Worm (Caenorhabditis elegans) whole organism, midembryonic: ENCODE data around the gene C16A11.7.

Experiments used
- T22C8.4 ChIP-seq: fragments of 200-800 bp; sonication (Bioruptor generic); IDR thresholded peaks from 2 replicates; pipeline ENCODE4 v1.3.6; 2022; ENCODE audit warnings: missing genetic modification characterization, missing compliant biosample characterization
- flt-1 ChIP-seq: fragments of 200-800 bp; sonication (Bioruptor generic); IDR thresholded peaks from 2 replicates; pipeline ENCODE4 v1.3.6; 2022; ENCODE audit warnings: missing genetic modification characterization, missing compliant biosample characterization
- ref-1 ChIP-seq: fragments of 200-800 bp; sonication (Bioruptor generic); conservative IDR thresholded peaks from 2 replicates; pipeline ENCODE4 v1.3.6; 2022; ENCODE audit warnings: missing genetic modification reagents, missing genetic modification characterization, missing compliant biosample characterization
- tab-1 ChIP-seq: fragments of 200-800 bp; sonication (Bioruptor generic); IDR thresholded peaks from 2 replicates; pipeline ENCODE4 v1.3.6; 2022; ENCODE audit warnings: missing genetic modification characterization, missing compliant biosample characterization
- ztf-29 ChIP-seq: fragments of 200-800 bp; sonication (Bioruptor generic); IDR thresholded peaks from 2 replicates; pipeline ENCODE4 v1.3.6; 2022; ENCODE audit warnings: missing genetic modification reagents, missing genetic modification characterization, missing compliant biosample characterization

- TF ChIP-seq T22C8.4 (GFP tag; lab: Robert Waterston, UW) (0 out of 2 replicates have a peak, but pooled peaks have one; percentile 48), flt-1 (GFP tag; lab: Robert Waterston, UW) (peak; percentile 83), ztf-29 (no peak), tab-1 (GFP tag; lab: Robert Waterston, UW) (no peak), ref-1 (no peak)
Measured at ce11 chrII:4299227-4299703, 42.5 kb upstream of the C16A11.7 start, which contains the start of gene sco-1.
